Worm (Caenorhabditis elegans) whole organism, young adult: ENCODE results near the gene VZK822L.2.

ENCODE experiments used
- B0035.1 ChIP-seq: sonication (generic microtip); optimal IDR thresholded peaks from 2 replicates; lab custom pipeline; 2016; ENCODE audit warnings: missing genetic modification characterization, mild to moderate bottlenecking, missing compliant biosample characterization, missing genotype, missing genetic modification reagents
- D2030.7 ChIP-seq: fragments of 200-800 bp; sonication (Bioruptor generic); IDR thresholded peaks from 2 replicates; pipeline ENCODE4 v1.3.6; 2022; ENCODE audit warnings: missing genetic modification reagents, missing genetic modification characterization, missing compliant biosample characterization
- F10E7.11 ChIP-seq: sonication (generic microtip); optimal IDR thresholded peaks from 2 replicates; lab custom pipeline; 2017; ENCODE audit warnings: mild to moderate bottlenecking, missing genetic modification characterization, moderate library complexity, missing compliant biosample characterization
- F22D6.2 ChIP-seq: sonication (generic microtip); optimal IDR thresholded peaks from 2 replicates; lab custom pipeline; 2016; ENCODE audit warnings: mild to moderate bottlenecking, missing genetic modification characterization, missing compliant biosample characterization
- F23B12.7 ChIP-seq: sonication (generic microtip); optimal IDR thresholded peaks from 2 replicates; lab custom pipeline; 2017; ENCODE audit warnings: missing genetic modification characterization, mild to moderate bottlenecking, missing compliant biosample characterization, antibody characterized with exemption, moderate library complexity; ENCODE audit not compliant: insufficient read depth
- F37B4.10 ChIP-seq: fragments of 200-800 bp; sonication (Bioruptor generic); IDR thresholded peaks from 2 replicates; pipeline ENCODE4 v1.3.6; 2022; ENCODE audit warnings: missing genetic modification characterization, missing compliant biosample characterization
- F39B2.1 ChIP-seq: fragments of 200-800 bp; sonication (Bioruptor generic); IDR thresholded peaks from 2 replicates; pipeline ENCODE4 v1.3.6; 2022; ENCODE audit warnings: missing genetic modification reagents, missing genetic modification characterization, missing compliant biosample characterization
- F52B5.7 ChIP-seq: sonication (generic microtip); optimal IDR thresholded peaks from 2 replicates; lab custom pipeline; 2016; ENCODE audit warnings: mild to moderate bottlenecking, missing genetic modification characterization, missing compliant biosample characterization
- K11D2.4 ChIP-seq: fragments of 200-800 bp; sonication (Bioruptor generic); IDR thresholded peaks from 2 replicates; pipeline ENCODE4 v1.3.6; 2022; ENCODE audit warnings: missing genetic modification reagents, missing genetic modification characterization, missing compliant biosample characterization
- K12H6.12 ChIP-seq: fragments of 200-800 bp; sonication (Bioruptor generic); optimal IDR thresholded peaks from 2 replicates; lab custom pipeline; 2018; ENCODE audit warnings: mild to moderate bottlenecking, missing genetic modification characterization, missing compliant biosample characterization
- Y67H2A.10 ChIP-seq: fragments of 200-800 bp; sonication (Bioruptor generic); conservative IDR thresholded peaks from 2 replicates; pipeline ENCODE4 v1.3.6; 2022; ENCODE audit warnings: missing genetic modification reagents, missing genetic modification characterization, missing compliant biosample characterization
- aptf-2 ChIP-seq: fragments of 200-800 bp; sonication (Bioruptor generic); conservative IDR thresholded peaks from 2 replicates; pipeline ENCODE4 v1.3.6; 2022; ENCODE audit warnings: missing genetic modification reagents, missing genetic modification characterization, missing compliant biosample characterization
- cebp-2 ChIP-seq: fragments of 200-800 bp; sonication (Bioruptor generic); IDR thresholded peaks from 2 replicates; pipeline ENCODE4 v1.3.6; 2022; ENCODE audit warnings: missing genetic modification characterization, missing compliant biosample characterization
- ceh-100 ChIP-seq: fragments of 200-800 bp; sonication (Bioruptor generic); IDR thresholded peaks from 2 replicates; pipeline ENCODE4 v1.3.6; 2022; ENCODE audit warnings: missing genetic modification reagents, missing genetic modification characterization, missing compliant biosample characterization
- ceh-27 ChIP-seq: fragments of 200-800 bp; sonication (Bioruptor generic); optimal IDR thresholded peaks from 2 replicates; lab custom pipeline; 2018; ENCODE audit warnings: mild to moderate bottlenecking, missing genetic modification characterization, moderate library complexity, missing compliant biosample characterization
- ceh-40 ChIP-seq: fragments of 200-800 bp; sonication (Bioruptor generic); IDR thresholded peaks from 2 replicates; pipeline ENCODE4 v1.3.6; 2022; ENCODE audit warnings: missing genetic modification characterization, missing compliant biosample characterization
- ceh-58 ChIP-seq: fragments of 200-800 bp; sonication (Bioruptor generic); IDR thresholded peaks from 2 replicates; pipeline ENCODE4 v1.3.6; 2022; ENCODE audit warnings: missing genetic modification characterization, missing compliant biosample characterization
- chd-7 ChIP-seq: sonication (generic microtip); optimal IDR thresholded peaks from 2 replicates; lab custom pipeline; 2016; ENCODE audit warnings: mild to moderate bottlenecking, missing genetic modification characterization, moderate library complexity, missing compliant biosample characterization
- dpl-1 ChIP-seq: fragments of 150-350 bp; optimal IDR thresholded peaks from 2 replicates; lab custom pipeline; 2014; ENCODE audit warnings: missing biosample characterization, missing genetic modification reagents, missing genetic modification characterization
- egl-18 ChIP-seq: fragments of 200-800 bp; sonication (Bioruptor generic); IDR thresholded peaks from 2 replicates; pipeline ENCODE4 v1.3.6; 2022; ENCODE audit warnings: missing genetic modification reagents, missing genetic modification characterization, missing compliant biosample characterization
- egl-44 ChIP-seq: fragments of 200-800 bp; sonication (Bioruptor generic); IDR thresholded peaks from 2 replicates; pipeline ENCODE4 v1.3.6; 2022; ENCODE audit warnings: missing genetic modification reagents, missing genetic modification characterization, missing compliant biosample characterization
- ets-4 ChIP-seq: fragments of 200-800 bp; sonication (Bioruptor generic); optimal IDR thresholded peaks from 2 replicates; lab custom pipeline; 2018; ENCODE audit warnings: mild to moderate bottlenecking, missing genetic modification characterization, missing compliant biosample characterization
- fkh-3 ChIP-seq: sonication (generic microtip); optimal IDR thresholded peaks from 2 replicates; lab custom pipeline; 2016; ENCODE audit warnings: mild to moderate bottlenecking, missing genetic modification characterization, missing compliant biosample characterization
- hlh-12 ChIP-seq: sonication (generic microtip); optimal IDR thresholded peaks from 2 replicates; lab custom pipeline; 2016; ENCODE audit warnings: missing genetic modification characterization, missing compliant biosample characterization
- hmg-1.2 ChIP-seq: fragments of 200-800 bp; sonication (Bioruptor generic); IDR thresholded peaks from 2 replicates; pipeline ENCODE4 v1.3.6; 2022; ENCODE audit warnings: missing genetic modification reagents, missing genetic modification characterization, missing compliant biosample characterization
- hrde-1 ChIP-seq: sonication (generic microtip); optimal IDR thresholded peaks from 2 replicates; lab custom pipeline; 2016; ENCODE audit warnings: missing genetic modification characterization, mild to moderate bottlenecking, missing compliant biosample characterization, moderate library complexity, missing genotype, missing genetic modification reagents, borderline replicate concordance
- hsf-1 ChIP-seq: fragments of 200-800 bp; sonication (Bioruptor generic); IDR thresholded peaks from 2 replicates; pipeline ENCODE4 v1.3.6; 2022; ENCODE audit warnings: missing genetic modification reagents, missing genetic modification characterization, missing compliant biosample characterization
- lag-1 ChIP-seq: fragments of 200-800 bp; sonication (Bioruptor generic); IDR thresholded peaks from 2 replicates; pipeline ENCODE4 v1.3.6; 2022; ENCODE audit warnings: missing genetic modification reagents, missing genetic modification characterization, missing compliant biosample characterization
- lsy-27 ChIP-seq: sonication (generic microtip); optimal IDR thresholded peaks from 2 replicates; lab custom pipeline; 2017; ENCODE audit warnings: missing genetic modification characterization, mild to moderate bottlenecking, missing compliant biosample characterization, antibody characterized with exemption, missing genotype, borderline replicate concordance; ENCODE audit not compliant: insufficient read depth
- madf-10 ChIP-seq: sonication (generic microtip); optimal IDR thresholded peaks from 2 replicates; lab custom pipeline; 2016; ENCODE audit warnings: mild to moderate bottlenecking, missing genetic modification characterization, missing compliant biosample characterization
- madf-3 ChIP-seq: fragments of 200-800 bp; sonication (Bioruptor generic); IDR thresholded peaks from 2 replicates; pipeline ENCODE4 v1.3.6; 2022; ENCODE audit warnings: missing genetic modification reagents, missing genetic modification characterization, missing compliant biosample characterization
- madf-8 ChIP-seq: fragments of 200-800 bp; sonication (Bioruptor generic); conservative IDR thresholded peaks from 2 replicates; pipeline ENCODE4 v1.3.6; 2022; ENCODE audit warnings: missing genetic modification reagents, missing genetic modification characterization, missing compliant biosample characterization
- nhr-120 ChIP-seq: fragments of 200-800 bp; sonication (Bioruptor generic); IDR thresholded peaks from 2 replicates; pipeline ENCODE4 v1.3.6; 2022; ENCODE audit warnings: missing genetic modification characterization, missing compliant biosample characterization
- nhr-179 ChIP-seq: sonication (generic microtip); optimal IDR thresholded peaks from 2 replicates; lab custom pipeline; 2016; ENCODE audit warnings: mild to moderate bottlenecking, missing genetic modification characterization, missing compliant biosample characterization
- nhr-80 ChIP-seq: sonication (generic microtip); optimal IDR thresholded peaks from 2 replicates; lab custom pipeline; 2016; ENCODE audit warnings: missing genetic modification characterization, missing compliant biosample characterization
- nhr-90 ChIP-seq: sonication (generic microtip); optimal IDR thresholded peaks from 2 replicates; lab custom pipeline; 2016; ENCODE audit warnings: missing genotype, mild to moderate bottlenecking, missing genetic modification characterization, missing compliant biosample characterization
- rec-8 ChIP-seq, 2 experiments: sonication (generic microtip); optimal IDR thresholded peaks; 2 replicates each; lab custom pipeline; 2016; ENCODE audit warnings: mild to moderate bottlenecking in 2 of 2, missing genetic modification characterization in 2 of 2, missing genetic modification reagents in 2 of 2, missing genotype in 2 of 2, missing biosample characterization in 1 of 2, missing compliant biosample characterization in 1 of 2, moderate library complexity in 1 of 2
- repo-1 ChIP-seq: sonication (generic microtip); optimal IDR thresholded peaks from 2 replicates; lab custom pipeline; 2017; ENCODE audit warnings: mild to moderate bottlenecking, missing genetic modification characterization, missing compliant biosample characterization
- snpc-1.3 ChIP-seq: sonication (generic microtip); optimal IDR thresholded peaks from 2 replicates; lab custom pipeline; 2017; ENCODE audit warnings: missing genetic modification characterization, mild to moderate bottlenecking, missing compliant biosample characterization, antibody characterized with exemption, moderate library complexity, missing genotype, missing genetic modification reagents; ENCODE audit not compliant: insufficient read depth
- snpc-3.4 ChIP-seq: sonication (generic microtip); optimal IDR thresholded peaks from 2 replicates; lab custom pipeline; 2017; ENCODE audit warnings: missing genetic modification characterization, mild to moderate bottlenecking, missing compliant biosample characterization, antibody characterized with exemption, moderate library complexity, missing genotype, missing genetic modification reagents
- tbx-9 ChIP-seq: sonication (generic microtip); optimal IDR thresholded peaks from 2 replicates; lab custom pipeline; 2016; ENCODE audit warnings: borderline replicate concordance, missing genetic modification characterization, inconsistent platforms, missing compliant biosample characterization
- unc-62 ChIP-seq: fragments of 150-350 bp; optimal IDR thresholded peaks from 2 replicates; lab custom pipeline; 2014; ENCODE audit warnings: missing biosample characterization, missing genetic modification reagents, missing genetic modification characterization
- zfh-2 ChIP-seq: fragments of 200-800 bp; sonication (Bioruptor generic); conservative IDR thresholded peaks from 2 replicates; pipeline ENCODE4 v1.3.6; 2022; ENCODE audit warnings: missing genetic modification reagents, missing genetic modification characterization, missing compliant biosample characterization
- ztf-18 ChIP-seq: sonication (generic microtip); optimal IDR thresholded peaks from 2 replicates; lab custom pipeline; 2016; ENCODE audit warnings: missing genotype, mild to moderate bottlenecking, missing genetic modification characterization, missing compliant biosample characterization

Gene VZK822L.2

DNA sequence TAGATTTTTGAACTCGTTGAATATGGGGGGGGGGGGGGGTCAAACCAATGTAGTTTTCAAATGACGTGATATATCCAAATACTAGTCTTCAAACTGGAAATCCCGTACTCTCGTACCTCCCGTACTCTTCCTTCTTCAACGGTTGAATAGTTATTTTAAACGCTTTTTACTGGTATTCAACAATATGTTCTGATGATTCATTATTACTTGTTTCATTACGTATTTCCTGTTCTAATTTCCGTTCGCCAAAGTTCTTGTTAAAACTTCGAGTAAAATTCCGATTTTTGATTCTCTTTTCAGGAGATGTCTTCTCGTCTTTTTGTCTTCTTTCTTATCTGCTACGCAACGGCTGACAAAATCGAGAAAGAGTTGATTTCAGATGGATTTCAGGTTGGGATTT lies 18.7 kb downstream of the VZK822L.2 start, which contains the start of gene nhx-9:
Gene nhx-9, plus strand, starts transcription at position 301 of the 400 bp plus-strand sequence.
- TF ChIP-seq ceh-58 (GFP tag; lab: Robert Waterston, UW), result no peak
- no peak for TF ChIP-seq F23B12.7 (tag; lab: Kevin White, UChicago)
- no peak for TF ChIP-seq nhr-120 (GFP tag; lab: Robert Waterston, UW)
- no peak for TF ChIP-seq rec-8 (tag; optimal IDR thresholded peaks at IDR 0.05; lab: Kevin White, UChicago)
- no peak for TF ChIP-seq ceh-100
- no peak for TF ChIP-seq repo-1 (tag; lab: Kevin White, UChicago)
- TF ChIP-seq madf-8 (GFP tag; lab: Robert Waterston, UW), result no peak
- TF ChIP-seq nhr-90 (tag; lab: Kevin White, UChicago), result no peak
- no peak for TF ChIP-seq snpc-1.3 (tag; lab: Kevin White, UChicago)
- no peak for TF ChIP-seq lsy-27 (tag; lab: Kevin White, UChicago)
- TF ChIP-seq dpl-1, result no peak
- TF ChIP-seq fkh-3 (tag; lab: Kevin White, UChicago), result no peak
- TF ChIP-seq cebp-2, result no peak
- no peak for TF ChIP-seq ceh-27 (GFP tag; lab: Kevin White, UChicago)
- no peak for TF ChIP-seq B0035.1 (tag; lab: Kevin White, UChicago)
- TF ChIP-seq ets-4 (GFP tag; lab: Kevin White, UChicago), result no peak
- TF ChIP-seq nhr-80 (tag; lab: Kevin White, UChicago), result no peak
- TF ChIP-seq egl-18 (GFP tag; lab: Robert Waterston, UW), result no peak
- TF ChIP-seq lag-1, result no peak
- TF ChIP-seq madf-10 (tag; lab: Kevin White, UChicago), result no peak

DNA sequence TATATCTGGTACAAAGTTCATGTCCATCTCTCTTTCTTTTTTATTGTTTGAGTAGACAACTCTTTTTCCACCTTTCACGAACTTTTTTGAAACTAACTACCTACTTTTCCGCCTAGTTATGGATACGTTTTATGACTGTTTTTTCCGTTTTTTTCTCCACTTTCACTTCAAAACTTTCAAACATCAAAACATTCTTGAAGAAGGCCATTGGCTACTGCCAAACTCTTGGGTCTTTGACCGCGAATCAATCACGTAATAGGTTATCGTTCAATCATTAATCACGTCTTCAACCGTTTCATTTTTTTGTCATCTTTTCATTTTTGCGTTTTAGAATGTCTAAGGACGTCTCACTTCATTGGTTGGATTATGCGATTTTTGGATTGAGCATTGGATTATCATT lies 25.3 kb downstream of the VZK822L.2 start, which contains the start of gene slc-5A12:
Gene slc-5A12, plus strand, starts transcription at position 333 of the 400 bp plus-strand sequence.
- TF ChIP-seq unc-62 (GFP tag; lab: Kevin White, UChicago) (no peak), chd-7 (no peak), tbx-9 (no peak)

DNA sequence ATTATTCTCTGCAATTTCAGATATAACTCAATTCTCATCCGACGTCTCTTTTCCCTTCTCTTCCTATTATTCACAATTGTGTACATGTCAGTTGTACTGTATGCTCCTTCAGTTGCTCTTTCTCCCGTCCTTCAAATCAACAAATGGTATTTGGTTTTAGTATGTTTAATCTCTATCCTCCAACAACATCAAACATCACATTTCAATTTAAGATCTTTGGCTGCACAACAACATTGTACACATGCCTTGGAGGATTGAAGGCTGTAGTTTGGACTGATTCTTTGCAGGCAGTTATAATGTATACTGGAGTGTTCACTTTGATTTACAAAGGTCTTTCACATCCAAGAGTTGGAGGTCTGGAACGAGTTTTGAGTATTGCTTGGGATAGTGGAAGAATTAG lies 26.7 kb downstream of the VZK822L.2 start:
- no peak for TF ChIP-seq ceh-40 (GFP tag; lab: Robert Waterston, UW)
- TF ChIP-seq hsf-1 (GFP tag; lab: Robert Waterston, UW), result no peak
- no peak for TF ChIP-seq ztf-18 (tag; lab: Kevin White, UChicago)
- no peak for TF ChIP-seq zfh-2
- no peak for TF ChIP-seq aptf-2
- no peak for TF ChIP-seq snpc-1.3 (tag; lab: Kevin White, UChicago)
- 0 out of 2 replicates have a peak, but pooled peaks have one; percentile 43 for TF ChIP-seq K11D2.4 (GFP tag; lab: Robert Waterston, UW)
- TF ChIP-seq hmg-1.2, result no peak
- no peak for TF ChIP-seq F22D6.2 (tag; lab: Kevin White, UChicago)

DNA sequence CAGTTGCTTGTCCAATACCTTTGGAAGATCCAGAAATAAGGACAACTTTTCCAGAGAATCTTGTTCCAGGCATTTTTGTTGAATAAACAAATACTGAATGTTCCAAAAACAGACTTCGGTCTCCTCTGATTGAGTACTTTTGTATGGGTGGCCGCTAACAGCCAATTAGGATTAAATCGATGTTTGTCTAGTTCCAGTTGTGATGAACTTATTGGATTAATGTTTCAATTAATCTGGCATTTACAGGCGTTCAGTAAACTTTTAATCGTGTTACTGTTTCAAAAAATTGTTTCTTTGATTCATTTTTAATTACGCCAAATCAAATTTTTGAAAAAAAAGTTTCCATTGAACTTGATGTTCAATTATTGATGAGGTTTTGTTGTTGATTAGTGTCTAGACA lies 30.5 kb downstream of the VZK822L.2 start, which contains the start of gene ZK829.1:
Gene ZK829.1, minus strand, starts transcription at position 101 of the 400 bp plus-strand sequence.
- TF ChIP-seq madf-3 (GFP tag; lab: Robert Waterston, UW) (no peak), B0035.1 (tag; lab: Kevin White, UChicago) (no peak), F23B12.7 (tag; lab: Kevin White, UChicago) (no peak), snpc-3.4 (tag; lab: Kevin White, UChicago) (no peak), egl-44 (no peak), nhr-179 (no peak), K12H6.12 (tag; lab: Kevin White, UChicago) (no peak), madf-8 (GFP tag; lab: Robert Waterston, UW) (no peak), F37B4.10 (GFP tag; lab: Robert Waterston, UW) (no peak), F52B5.7 (tag; lab: Kevin White, UChicago) (no peak), Y67H2A.10 (GFP tag; lab: Robert Waterston, UW) (no peak), D2030.7 (GFP tag; lab: Robert Waterston, UW) (no peak), hlh-12 (tag; lab: Kevin White, UChicago) (no peak), cebp-2 (no peak), F39B2.1 (GFP tag; lab: Robert Waterston, UW) (no peak), hrde-1 (tag; lab: Kevin White, UChicago) (no peak), F10E7.11 (tag; lab: Kevin White, UChicago) (no peak)
